Fruit fly (Drosophila melanogaster): Measurements from ENCODE around the gene CG9072.
A peak's percentile ranks its signal among the peaks of the same experiment; 100 is the strongest.

CG9072 gene

dm6 chrX:15076038-15076575 is 19.7 kb downstream of the CG9072 start, which contains the start of gene Lsd-2 (continued):
- TF ChIP-seq prd (optimal IDR thresholded peaks at IDR 0.05): no peak
- peak; percentile 39; the same call in 2 of the 3 replicates for TF ChIP-seq prd (GFP tag; IDR thresholded peaks at IDR 0.05)
- no peak for TF ChIP-seq emc (GFP tag; optimal IDR thresholded peaks at IDR 0.05)
- TF ChIP-seq gcm (GFP tag; optimal IDR thresholded peaks at IDR 0.05): no peak
- TF ChIP-seq CG1792 (GFP tag; optimal IDR thresholded peaks at IDR 0.05): peak; percentile 22
- peak; percentile 56 for TF ChIP-seq B-H2 (GFP tag; optimal IDR thresholded peaks at IDR 0.05)
- peak; percentile 4 for TF ChIP-seq Abd-B (GFP tag; optimal IDR thresholded peaks at IDR 0.05)
- 0 out of 3 replicates have a peak, but pooled peaks have one; percentile 47 for TF ChIP-seq CG34422 (GFP tag; IDR thresholded peaks at IDR 0.05)
- TF ChIP-seq CG3065 (GFP tag; optimal IDR thresholded peaks at IDR 0.05): no peak
- TF ChIP-seq CG17186 (GFP tag; optimal IDR thresholded peaks at IDR 0.05): no peak
- TF ChIP-seq esg (GFP tag; conservative IDR thresholded peaks at IDR 0.05): no peak
- TF ChIP-seq CG6813 (GFP tag; optimal IDR thresholded peaks at IDR 0.05): peak; percentile 24
- TF ChIP-seq Asciz (GFP tag; optimal IDR thresholded peaks at IDR 0.05): no peak
- no peak for TF ChIP-seq CG4617 (GFP tag; optimal IDR thresholded peaks at IDR 0.05; ENCODE audit: borderline replicate concordance)
- TF ChIP-seq maf-S (GFP tag; optimal IDR thresholded peaks at IDR 0.05): no peak
- TF ChIP-seq eyg (GFP tag; optimal IDR thresholded peaks at IDR 0.05): peak; percentile 25
- peak; percentile 29; the same call in 1 of the 2 replicates for TF ChIP-seq Adf1 (GFP tag; IDR thresholded peaks at IDR 0.05)
- TF ChIP-seq CG10654 (GFP tag; optimal IDR thresholded peaks at IDR 0.05): no peak
- peak; percentile 39 for TF ChIP-seq cg (GFP tag; optimal IDR thresholded peaks at IDR 0.05)
- peak; percentile 60; the same call in 1 of the 3 replicates for TF ChIP-seq Dbx (GFP tag; IDR thresholded peaks at IDR 0.05)
- no peak for TF ChIP-seq disco-r (GFP tag; optimal IDR thresholded peaks at IDR 0.05)
- no peak for TF ChIP-seq hkb (optimal IDR thresholded peaks at IDR 0.05)
- peak; percentile 46; the same call in 1 of the 2 replicates for TF ChIP-seq hkb (GFP tag; IDR thresholded peaks at IDR 0.05)
- peak; percentile 38 for TF ChIP-seq CG3281 (GFP tag; optimal IDR thresholded peaks at IDR 0.05)
- TF ChIP-seq bbx (GFP tag; IDR thresholded peaks at IDR 0.05; ENCODE audit: partially characterized antibody): peak; percentile 60; the same call in 1 of the 2 replicates
- peak; percentile 16 for TF ChIP-seq CG34376 (GFP tag; optimal IDR thresholded peaks at IDR 0.05)
- TF ChIP-seq Med (GFP tag): peak; percentile 86
- peak; percentile 97 for TF ChIP-seq D19A (tag; optimal IDR thresholded peaks at IDR 0.05)
- TF ChIP-seq tio (GFP tag; optimal IDR thresholded peaks at IDR 0.05): no peak
- TF ChIP-seq her (GFP tag; optimal IDR thresholded peaks at IDR 0.05): peak; percentile 49
- no peak for TF ChIP-seq CG3995 (GFP tag; optimal IDR thresholded peaks at IDR 0.05)
- TF ChIP-seq CG10543 (GFP tag; optimal IDR thresholded peaks at IDR 0.05): peak; percentile 58
- TF ChIP-seq Xrp1 (GFP tag; IDR thresholded peaks at IDR 0.05): peak; percentile 12; the same call in 1 of the 2 replicates
- peak in 1 of 3 experiments; percentile 31 for TF ChIP-seq lola (GFP tag; optimal IDR thresholded peaks at IDR 0.05)
- peak; percentile 24 for TF ChIP-seq CG18619 (GFP tag; optimal IDR thresholded peaks at IDR 0.05)
- TF ChIP-seq CG12744 (GFP tag; optimal IDR thresholded peaks at IDR 0.05): no peak
- TF ChIP-seq ERR (GFP tag; optimal IDR thresholded peaks at IDR 0.05): no peak
- no peak for TF ChIP-seq CG14667 (GFP tag; IDR thresholded peaks at IDR 0.05)
- TF ChIP-seq chm (GFP tag; IDR thresholded peaks at IDR 0.05): 0 out of 2 replicates have a peak, but pooled peaks have one; percentile 43
- TF ChIP-seq lilli (GFP tag; optimal IDR thresholded peaks at IDR 0.05): peak; percentile 42
- peak; percentile 29 for TF ChIP-seq sug (tag; optimal IDR thresholded peaks at IDR 0.05)
- peak; percentile 35; the same call in 1 of the 2 replicates for TF ChIP-seq CG32532 (GFP tag; IDR thresholded peaks at IDR 0.05)
- no peak for TF ChIP-seq YL-1 (GFP tag; optimal IDR thresholded peaks at IDR 0.05)
- TF ChIP-seq nom (GFP tag; optimal IDR thresholded peaks at IDR 0.05): peak; percentile 75
- peak; percentile 60; the same call in 1 of the 4 replicates for TF ChIP-seq chinmo (GFP tag; IDR thresholded peaks at IDR 0.05; ENCODE audit: partially characterized antibody)
- TF ChIP-seq CG32772 (GFP tag; IDR thresholded peaks at IDR 0.05): 0 out of 2 replicates have a peak, but pooled peaks have one; percentile 9
- TF ChIP-seq Sry-β (GFP tag; optimal IDR thresholded peaks at IDR 0.05): peak; percentile 96
- TF ChIP-seq ci (GFP tag; IDR thresholded peaks at IDR 0.05): peak; percentile 75
- peak; percentile 16 for TF ChIP-seq CG12391 (tag; optimal IDR thresholded peaks at IDR 0.05)
- peak; percentile 17; the same call in 1 of the 4 replicates for TF ChIP-seq Gug (GFP tag; IDR thresholded peaks at IDR 0.05)

Measured in whole organism, embryonic.